Fruit fly (Drosophila melanogaster): ENCODE data around the gene ATPsynCF6.

Gene ATPsynCF6

DNA sequence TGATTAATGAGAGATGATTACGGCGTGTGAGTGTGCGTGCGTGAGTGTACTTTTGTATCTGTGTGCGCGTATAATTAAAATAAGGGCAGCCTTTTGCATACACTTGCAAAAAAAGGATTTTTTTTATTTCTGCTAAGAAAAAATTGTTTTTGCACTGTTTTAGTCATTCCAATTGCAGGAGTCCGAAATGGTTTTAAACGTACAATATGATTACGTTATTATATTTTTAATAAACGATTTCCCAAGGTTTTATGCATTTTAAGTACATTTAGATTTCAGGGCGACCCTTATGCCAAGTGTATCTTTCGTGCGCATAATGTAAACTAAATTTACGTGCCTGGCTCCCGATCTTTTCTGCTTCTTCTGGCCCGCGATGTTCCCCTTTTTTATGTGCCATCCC lies 21.0 kb downstream of the ATPsynCF6 start:
- TF ChIP-seq woc (GFP tag; optimal IDR thresholded peaks at IDR 0.05): peak; percentile 27
- peak; percentile 38 for TF ChIP-seq Hnf4 (GFP tag; optimal IDR thresholded peaks at IDR 0.05)
- peak; percentile 68 for TF ChIP-seq OdsH (GFP tag; optimal IDR thresholded peaks at IDR 0.05)
- no peak for TF ChIP-seq CG32264 (GFP tag; optimal IDR thresholded peaks at IDR 0.05)
- TF ChIP-seq dmrt93B (GFP tag; optimal IDR thresholded peaks at IDR 0.05): peak; percentile 37
- peak; percentile 79 for TF ChIP-seq tai (GFP tag; optimal IDR thresholded peaks at IDR 0.05)
- TF ChIP-seq foxo (GFP tag; optimal IDR thresholded peaks at IDR 0.05): peak in 1 of 2 experiments; percentile 67
- peak; percentile 20 for TF ChIP-seq Rel (GFP tag; optimal IDR thresholded peaks at IDR 0.05)
- no peak for TF ChIP-seq Rel (tag; optimal IDR thresholded peaks at IDR 0.05)
- TF ChIP-seq Hr78 (GFP tag; optimal IDR thresholded peaks at IDR 0.05): no peak
- TF ChIP-seq fru (GFP tag; optimal IDR thresholded peaks at IDR 0.05): peak; percentile 65
- TF ChIP-seq Hr83 (GFP tag; optimal IDR thresholded peaks at IDR 0.05; ENCODE audit: poor library complexity, severe bottlenecking): no peak
- peak; percentile 42 for TF ChIP-seq Sp1 (GFP tag; optimal IDR thresholded peaks at IDR 0.05)
- TF ChIP-seq Myc (optimal IDR thresholded peaks at IDR 0.05): no peak
- no peak for TF ChIP-seq psq (GFP tag; optimal IDR thresholded peaks at IDR 0.05)
- peak; percentile 8 for TF ChIP-seq sage (GFP tag; optimal IDR thresholded peaks at IDR 0.05)
- TF ChIP-seq CG9705 (GFP tag; optimal IDR thresholded peaks at IDR 0.05): peak; percentile 17
- TF ChIP-seq Jra (GFP tag; optimal IDR thresholded peaks at IDR 0.05): no peak
- TF ChIP-seq rgr (GFP tag; optimal IDR thresholded peaks at IDR 0.05): peak; percentile 81
- peak; percentile 72 for TF ChIP-seq ey (GFP tag; optimal IDR thresholded peaks at IDR 0.05)
- no peak for TF ChIP-seq dl (GFP tag; optimal IDR thresholded peaks at IDR 0.05; ENCODE audit: insufficient read depth in 1 of 2, partially characterized antibody in 2 of 2)
- TF ChIP-seq br (GFP tag; optimal IDR thresholded peaks at IDR 0.05): peak; percentile 40
- TF ChIP-seq Dfd (GFP tag; optimal IDR thresholded peaks at IDR 0.05): no peak
- no peak for TF ChIP-seq Abd-B (GFP tag; optimal IDR thresholded peaks at IDR 0.05)
- no peak for TF ChIP-seq CrebA (GFP tag; optimal IDR thresholded peaks at IDR 0.05; ENCODE audit: borderline replicate concordance)
- peak; percentile 69 for TF ChIP-seq HLH106 (tag; optimal IDR thresholded peaks at IDR 0.05)
- peak; percentile 82 for TF ChIP-seq h (GFP tag; optimal IDR thresholded peaks at IDR 0.05)

DNA sequence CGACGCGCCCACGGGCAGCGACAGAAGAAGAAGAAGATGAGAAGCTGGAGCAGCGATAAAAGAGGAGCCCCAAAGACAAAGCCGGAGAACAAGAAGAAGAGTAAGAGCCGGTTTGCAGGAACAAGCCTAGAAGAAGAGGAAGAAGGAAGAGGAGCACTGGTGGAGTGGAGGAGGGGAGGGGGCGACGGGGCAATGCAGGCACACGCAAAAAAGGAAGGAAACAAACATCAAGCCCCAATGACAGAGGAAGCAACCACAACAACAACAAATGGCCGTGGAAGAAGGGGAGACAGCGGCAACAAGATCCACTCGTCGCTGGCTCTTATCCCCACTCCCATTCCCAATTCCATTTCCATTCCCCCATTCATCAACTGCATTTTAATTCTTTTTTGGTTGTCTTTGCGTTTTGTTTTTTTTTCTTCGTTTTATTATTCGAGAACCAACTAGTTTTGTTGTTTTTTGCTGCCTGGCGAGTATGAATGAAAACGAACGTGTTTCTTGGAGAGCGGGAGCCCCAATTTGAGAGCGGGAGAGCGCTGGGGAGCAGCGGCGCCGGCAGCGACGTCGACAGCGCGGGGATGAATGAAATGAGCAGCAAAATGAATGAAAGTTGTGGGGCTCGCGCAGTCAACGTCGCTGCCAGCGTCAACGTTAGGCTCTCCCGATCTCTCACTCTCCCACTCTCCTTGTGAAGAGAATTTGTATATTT lies 21.7 kb downstream of the ATPsynCF6 start:
- TF ChIP-seq brk (GFP tag; optimal IDR thresholded peaks at IDR 0.05) (peak; percentile 23), Hr78 (GFP tag; optimal IDR thresholded peaks at IDR 0.05) (no peak), Mio (GFP tag; optimal IDR thresholded peaks at IDR 0.05) (peak; percentile 16), woc (GFP tag; optimal IDR thresholded peaks at IDR 0.05) (peak; percentile 73), Hnf4 (GFP tag; optimal IDR thresholded peaks at IDR 0.05) (no peak), CG9705 (GFP tag; optimal IDR thresholded peaks at IDR 0.05) (no peak), HLH106 (tag; optimal IDR thresholded peaks at IDR 0.05) (no peak), foxo (GFP tag; optimal IDR thresholded peaks at IDR 0.05) (peak in 1 of 2 experiments; percentile 4), Jra (GFP tag; optimal IDR thresholded peaks at IDR 0.05) (no peak), Rel (GFP tag; optimal IDR thresholded peaks at IDR 0.05) (peak; percentile 90), Rel (tag; optimal IDR thresholded peaks at IDR 0.05) (no peak), Vsx2 (GFP tag; optimal IDR thresholded peaks at IDR 0.05; ENCODE audit: partially characterized antibody) (no peak), Dfd (GFP tag; optimal IDR thresholded peaks at IDR 0.05) (no peak), psq (GFP tag; optimal IDR thresholded peaks at IDR 0.05) (peak; percentile 98), Hr83 (GFP tag; optimal IDR thresholded peaks at IDR 0.05; ENCODE audit: poor library complexity, severe bottlenecking) (no peak), CG32264 (GFP tag; optimal IDR thresholded peaks at IDR 0.05) (peak; percentile 24), dsf (GFP tag; optimal IDR thresholded peaks at IDR 0.05; ENCODE audit: borderline replicate concordance) (no peak), ey (GFP tag; optimal IDR thresholded peaks at IDR 0.05) (no peak), Myc (optimal IDR thresholded peaks at IDR 0.05) (no peak), dl (GFP tag; optimal IDR thresholded peaks at IDR 0.05; ENCODE audit: insufficient read depth in 1 of 2, partially characterized antibody in 2 of 2) (peak; percentile 52 to 82), lola (GFP tag; optimal IDR thresholded peaks at IDR 0.05) (no peak), sage (GFP tag; optimal IDR thresholded peaks at IDR 0.05) (no peak), CrebA (GFP tag; optimal IDR thresholded peaks at IDR 0.05; ENCODE audit: borderline replicate concordance) (peak; percentile 91), GATAd (GFP tag; optimal IDR thresholded peaks at IDR 0.05) (no peak), br (GFP tag; optimal IDR thresholded peaks at IDR 0.05) (peak; percentile 3), N (GFP tag; optimal IDR thresholded peaks at IDR 0.05) (no peak), dmrt93B (GFP tag; optimal IDR thresholded peaks at IDR 0.05) (no peak), h (GFP tag; optimal IDR thresholded peaks at IDR 0.05) (no peak), OdsH (GFP tag; optimal IDR thresholded peaks at IDR 0.05) (no peak), usp (GFP tag; optimal IDR thresholded peaks at IDR 0.05) (no peak), fru (GFP tag; optimal IDR thresholded peaks at IDR 0.05) (peak; percentile 40), sv (GFP tag; optimal IDR thresholded peaks at IDR 0.05) (no peak), tai (GFP tag; optimal IDR thresholded peaks at IDR 0.05) (no peak), pan (optimal IDR thresholded peaks at IDR 0.05) (no peak), Abd-B (GFP tag; optimal IDR thresholded peaks at IDR 0.05) (no peak), Dif (GFP tag; optimal IDR thresholded peaks at IDR 0.05; ENCODE audit: partially characterized antibody) (peak; percentile 77), rgr (GFP tag; optimal IDR thresholded peaks at IDR 0.05) (no peak), jim (GFP tag; optimal IDR thresholded peaks at IDR 0.05) (peak; percentile 99), Sp1 (GFP tag; optimal IDR thresholded peaks at IDR 0.05) (peak; percentile 83)
